Worm (Caenorhabditis elegans) whole organism, mixed stage, embryonic: Measurements from ENCODE around the gene fbxb-10.

ENCODE experiments used
- M03D4.4 ChIP-seq: sonication (generic microtip); optimal IDR thresholded peaks from 2 replicates; lab custom pipeline; 2017; ENCODE audit warnings: mild to moderate bottlenecking, missing genetic modification characterization, missing compliant biosample characterization
- bed-3 ChIP-seq: fragments of 200-800 bp; sonication (Bioruptor generic); optimal IDR thresholded peaks from 3 replicates; lab custom pipeline; 2018; ENCODE audit warnings: mild to moderate bottlenecking, missing genetic modification characterization, moderate library complexity, missing compliant biosample characterization
- blmp-1 ChIP-seq: fragments of 150-350 bp; optimal IDR thresholded peaks from 2 replicates; lab custom pipeline; 2014; ENCODE audit warnings: missing biosample characterization, missing genetic modification characterization
- ceh-43 ChIP-seq: fragments of 200-800 bp; sonication (Bioruptor generic); optimal IDR thresholded peaks from 2 replicates; lab custom pipeline; 2018; ENCODE audit warnings: mild to moderate bottlenecking, missing genetic modification characterization, moderate library complexity, missing compliant biosample characterization
- ceh-83 ChIP-seq: fragments of 200-800 bp; sonication (Bioruptor generic); optimal IDR thresholded peaks from 2 replicates; lab custom pipeline; 2018; ENCODE audit warnings: mild to moderate bottlenecking, missing genetic modification characterization, missing compliant biosample characterization
- ces-1 ChIP-seq: fragments of 150-350 bp; optimal IDR thresholded peaks from 2 replicates; lab custom pipeline; 2014; ENCODE audit warnings: missing biosample characterization, missing genetic modification reagents, missing genetic modification characterization
- elt-1 ChIP-seq: sonication (generic microtip); optimal IDR thresholded peaks from 2 replicates; lab custom pipeline; 2017; ENCODE audit warnings: missing genetic modification characterization, mild to moderate bottlenecking, missing compliant biosample characterization, antibody characterized with exemption, moderate library complexity, borderline replicate concordance; ENCODE audit not compliant: insufficient read depth
- elt-3 ChIP-seq: fragments of 150-350 bp; optimal IDR thresholded peaks from 2 replicates; lab custom pipeline; 2014; ENCODE audit warnings: missing biosample characterization, missing genetic modification characterization
- ham-2 ChIP-seq: fragments of 200-800 bp; sonication (Bioruptor generic); optimal IDR thresholded peaks from 2 replicates; lab custom pipeline; 2018; ENCODE audit warnings: mild to moderate bottlenecking, missing genetic modification characterization, missing compliant biosample characterization
- hlh-1 ChIP-seq: fragments of 150-350 bp; optimal IDR thresholded peaks from 2 replicates; lab custom pipeline; 2014; ENCODE audit warnings: missing biosample characterization, missing genetic modification reagents, missing genetic modification characterization
- lin-13 ChIP-seq: fragments of 150-350 bp; optimal IDR thresholded peaks from 2 replicates; lab custom pipeline; 2014; ENCODE audit warnings: missing biosample characterization, missing genetic modification characterization
- lsy-2 ChIP-seq: fragments of 150-350 bp; optimal IDR thresholded peaks from 2 replicates; lab custom pipeline; 2014; ENCODE audit warnings: missing biosample characterization, missing genetic modification characterization
- mab-5 ChIP-seq: fragments of 150-350 bp; optimal IDR thresholded peaks from 2 replicates; lab custom pipeline; 2014; ENCODE audit warnings: missing biosample characterization, missing genetic modification characterization
- mep-1 ChIP-seq: fragments of 150-350 bp; optimal IDR thresholded peaks from 2 replicates; lab custom pipeline; 2017; ENCODE audit warnings: missing biosample characterization, missing genetic modification reagents, missing genetic modification characterization, inconsistent platforms
- mls-2 ChIP-seq: sonication (generic microtip); optimal IDR thresholded peaks from 2 replicates; lab custom pipeline; 2016; ENCODE audit warnings: mild to moderate bottlenecking, missing genetic modification characterization, moderate library complexity, missing compliant biosample characterization
- nhr-2 ChIP-seq: fragments of 150-350 bp; optimal IDR thresholded peaks from 2 replicates; lab custom pipeline; 2014; ENCODE audit warnings: missing biosample characterization, missing genetic modification characterization
- nhr-28 ChIP-seq: fragments of 150-350 bp; optimal IDR thresholded peaks from 2 replicates; lab custom pipeline; 2014; ENCODE audit warnings: missing biosample characterization, missing genetic modification characterization
- nhr-76 ChIP-seq: sonication (generic microtip); optimal IDR thresholded peaks from 2 replicates; lab custom pipeline; 2017; ENCODE audit warnings: missing biosample characterization, missing genetic modification characterization
- pha-4 ChIP-seq: fragments of 150-350 bp; optimal IDR thresholded peaks from 2 replicates; lab custom pipeline; 2018; ENCODE audit warnings: missing biosample characterization, missing genetic modification reagents, missing genetic modification characterization
- sem-2 ChIP-seq: fragments of 200-800 bp; sonication (Bioruptor generic); optimal IDR thresholded peaks from 2 replicates; lab custom pipeline; 2018; ENCODE audit warnings: mild to moderate bottlenecking, missing genetic modification characterization, missing compliant biosample characterization
- snpc-4 ChIP-seq: fragments of 150-350 bp; optimal IDR thresholded peaks from 2 replicates; lab custom pipeline; 2014; ENCODE audit warnings: missing biosample characterization, missing genetic modification characterization
- sptf-1 ChIP-seq: sonication (generic microtip); optimal IDR thresholded peaks from 2 replicates; lab custom pipeline; 2017; ENCODE audit warnings: mild to moderate bottlenecking, missing genetic modification characterization, moderate library complexity, missing compliant biosample characterization
- tbx-8 ChIP-seq: fragments of 200-800 bp; sonication (Bioruptor generic); optimal IDR thresholded peaks from 2 replicates; lab custom pipeline; 2018; ENCODE audit warnings: mild to moderate bottlenecking, missing genetic modification characterization, moderate library complexity, missing compliant biosample characterization
- unc-120 ChIP-seq: sonication (generic microtip); optimal IDR thresholded peaks from 2 replicates; lab custom pipeline; 2017; ENCODE audit warnings: missing genetic modification characterization, missing compliant biosample characterization; ENCODE audit not compliant: poor library complexity, severe bottlenecking
- unc-62 ChIP-seq: fragments of 150-350 bp; optimal IDR thresholded peaks from 2 replicates; lab custom pipeline; 2014; ENCODE audit warnings: missing biosample characterization, missing genetic modification reagents, missing genetic modification characterization
- zip-8 ChIP-seq: fragments of 150-350 bp; optimal IDR thresholded peaks from 2 replicates; lab custom pipeline; 2014; ENCODE audit warnings: missing biosample characterization, missing genetic modification characterization

The fbxb-10 gene

ce11 chrII:1848109-1848508 lies 29.9 kb upstream of the fbxb-10 start, which contains the start of gene fbxb-97:
Gene fbxb-97 (minus strand): TSS chrII:1848161.
- TF ChIP-seq bed-3 (GFP tag; lab: Kevin White, UChicago) (no peak), unc-120 (tag; lab: Kevin White, UChicago) (peak; percentile 51)

ce11 chrII:1844552-1844951 lies 26.4 kb upstream of the fbxb-10 start:
- TF ChIP-seq snpc-4: no peak
- TF ChIP-seq nhr-76 (tag; lab: Kevin White, UChicago): no peak
- no peak for TF ChIP-seq blmp-1 (tag; lab: Kevin White, UChicago)
- TF ChIP-seq mls-2 (tag; lab: Kevin White, UChicago): no peak
- no peak for TF ChIP-seq mep-1 (tag; lab: Kevin White, UChicago)
- no peak for TF ChIP-seq nhr-2 (tag; lab: Kevin White, UChicago)
- TF ChIP-seq M03D4.4 (tag; lab: Kevin White, UChicago): no peak
- no peak for TF ChIP-seq elt-3 (tag; lab: Kevin White, UChicago)
- no peak for TF ChIP-seq hlh-1 (tag; lab: Kevin White, UChicago)
- no peak for TF ChIP-seq pha-4
- no peak for TF ChIP-seq lin-13 (tag; lab: Kevin White, UChicago)
- no peak for TF ChIP-seq bed-3 (GFP tag; lab: Kevin White, UChicago)
- TF ChIP-seq ceh-43 (GFP tag; lab: Kevin White, UChicago): no peak
- no peak for TF ChIP-seq ceh-83
- TF ChIP-seq sem-2: no peak
- no peak for TF ChIP-seq unc-120 (tag; lab: Kevin White, UChicago)
- TF ChIP-seq elt-1 (tag; lab: Kevin White, UChicago): no peak
- no peak for TF ChIP-seq lsy-2

ce11 chrII:1842894-1843293 lies 24.7 kb upstream of the fbxb-10 start, which contains the start of the genes C52E2.5 and C52E2.4:
Gene C52E2.5 (minus strand): TSS chrII:1842936.
Gene C52E2.4 (plus strand): TSS chrII:1843145.
- TF ChIP-seq sptf-1 (tag; lab: Kevin White, UChicago) (no peak), elt-3 (tag; lab: Kevin White, UChicago) (no peak), bed-3 (GFP tag; lab: Kevin White, UChicago) (no peak), lsy-2 (no peak), ces-1 (GFP tag; lab: Kevin White, UChicago) (no peak), mls-2 (tag; lab: Kevin White, UChicago) (no peak), mep-1 (tag; lab: Kevin White, UChicago) (no peak), zip-8 (tag; lab: Kevin White, UChicago) (no peak), nhr-2 (tag; lab: Kevin White, UChicago) (no peak)

ce11 chrII:1836204-1836603 lies 18.0 kb upstream of the fbxb-10 start, which contains the start of gene T08E11.1:
Gene T08E11.1 (plus strand): TSS chrII:1836504.
- TF ChIP-seq ham-2: no peak
- no peak for TF ChIP-seq ces-1 (GFP tag; lab: Kevin White, UChicago)
- no peak for TF ChIP-seq ceh-83
- TF ChIP-seq bed-3 (GFP tag; lab: Kevin White, UChicago): no peak

ce11 chrII:1831883-1832388 lies 13.7 kb upstream of the fbxb-10 start, which contains the start of gene math-39:
Gene math-39 (plus strand): TSS chrII:1832338.
- TF ChIP-seq mls-2 (tag; lab: Kevin White, UChicago): no peak
- TF ChIP-seq unc-62: no peak
- no peak for TF ChIP-seq ces-1 (GFP tag; lab: Kevin White, UChicago)
- no peak for TF ChIP-seq ceh-43 (GFP tag; lab: Kevin White, UChicago)
- no peak for TF ChIP-seq nhr-28 (tag; lab: Kevin White, UChicago)

- TF ChIP-seq tbx-8 (GFP tag; lab: Kevin White, UChicago): no peak
- TF ChIP-seq mep-1 (tag; lab: Kevin White, UChicago): no peak
- TF ChIP-seq unc-120 (tag; lab: Kevin White, UChicago): no peak
- no peak for TF ChIP-seq unc-62
- no peak for TF ChIP-seq sem-2
- TF ChIP-seq mab-5 (tag; lab: Kevin White, UChicago): no peak
- no peak for TF ChIP-seq nhr-28 (tag; lab: Kevin White, UChicago)
- TF ChIP-seq M03D4.4 (tag; lab: Kevin White, UChicago): no peak
- no peak for TF ChIP-seq ham-2
- no peak for TF ChIP-seq lsy-2
- no peak for TF ChIP-seq ces-1 (GFP tag; lab: Kevin White, UChicago)
- TF ChIP-seq blmp-1 (tag; lab: Kevin White, UChicago): no peak
- TF ChIP-seq, all 35 proteins: peak for 0
These were observed 12.0 kb upstream of the fbxb-10 start, which contains the start of gene math-40 for ce11 chrII:1830182-1830682. Gene math-40 (plus strand): TSS chrII:1830632.
